Worm (Caenorhabditis elegans): ENCODE data around the gene F40G12.5.

- TF ChIP-seq attf-6 (GFP tag; IDR thresholded peaks at IDR 0.05) (no peak), madf-10 (tag; optimal IDR thresholded peaks at IDR 0.05) (no peak), unc-62 (GFP tag; optimal IDR thresholded peaks at IDR 0.05) (no peak), ztf-18 (tag; optimal IDR thresholded peaks at IDR 0.05) (no peak), snpc-4 (GFP tag; optimal IDR thresholded peaks at IDR 0.05) (no peak), snpc-4 (tag; optimal IDR thresholded peaks at IDR 0.05) (no peak), F39B2.1 (GFP tag; IDR thresholded peaks at IDR 0.05) (no peak), lin-35 (GFP tag; optimal IDR thresholded peaks at IDR 0.05) (no peak), him-1 (tag; optimal IDR thresholded peaks at IDR 0.05) (no peak), somi-1 (GFP tag; optimal IDR thresholded peaks at IDR 0.05) (no peak), hlh-12 (tag; optimal IDR thresholded peaks at IDR 0.05) (no peak), unc-130 (GFP tag; optimal IDR thresholded peaks at IDR 0.05) (no peak), T26A5.8 (tag; optimal IDR thresholded peaks at IDR 0.05) (no peak), ama-1 (optimal IDR thresholded peaks at IDR 0.05) (no peak), ama-1 (GFP tag; optimal IDR thresholded peaks at IDR 0.05) (no peak), nhr-120 (GFP tag; IDR thresholded peaks at IDR 0.05) (no peak)
Observed at ce11 chrV:14268616-14269015, 2.0 kb downstream of the F40G12.5 start, which contains the start of gene F40G12.4.

Data from whole organism, young adult.